Worm (Caenorhabditis elegans): ENCODE results near the gene Y75B8A.10.

The Y75B8A.10 gene

ce11 chrIII:12182919-12183318 is at the start of gene Y75B8A.10:
Y75B8A.10 (minus strand) TSS chrIII:12183019.
- no peak for TF ChIP-seq unc-62 (GFP tag; optimal IDR thresholded peaks at IDR 0.05)

- TF ChIP-seq unc-62 (GFP tag; optimal IDR thresholded peaks at IDR 0.05): no peak
Measured at ce11 chrIII:12231539-12231938, 48.7 kb upstream of the Y75B8A.10 start.

- TF ChIP-seq unc-62 (GFP tag; optimal IDR thresholded peaks at IDR 0.05): no peak
Measured at ce11 chrIII:12230195-12230594, 47.4 kb upstream of the Y75B8A.10 start.

ce11 chrIII:12227935-12228334 is 45.1 kb upstream of the Y75B8A.10 start:
- TF ChIP-seq unc-62 (GFP tag; optimal IDR thresholded peaks at IDR 0.05): no peak

ce11 chrIII:12226089-12226682 is 43.4 kb upstream of the Y75B8A.10 start, which contains the start of the genes Y75B8A.18 and Y75B8A.19:
Y75B8A.18 (minus strand) TSS chrIII:12226230.
Y75B8A.19 (plus strand) TSS chrIII:12226632.
- TF ChIP-seq unc-62 (GFP tag; optimal IDR thresholded peaks at IDR 0.05): no peak

- no peak for TF ChIP-seq unc-62 (GFP tag; optimal IDR thresholded peaks at IDR 0.05)
Measured at ce11 chrIII:12225234-12225633, 42.4 kb upstream of the Y75B8A.10 start, which contains the start of gene gmn-1. gmn-1 (minus strand) TSS chrIII:12225331.

ce11 chrIII:12223208-12223607 is 40.4 kb upstream of the Y75B8A.10 start:
- no peak for TF ChIP-seq unc-62 (GFP tag; optimal IDR thresholded peaks at IDR 0.05)

- TF ChIP-seq unc-62 (GFP tag; optimal IDR thresholded peaks at IDR 0.05): no peak
Measured at ce11 chrIII:12221452-12221851, 38.6 kb upstream of the Y75B8A.10 start.

- no peak for TF ChIP-seq unc-62 (GFP tag; optimal IDR thresholded peaks at IDR 0.05)
Measured at ce11 chrIII:12220820-12221219, 38.0 kb upstream of the Y75B8A.10 start.

ce11 chrIII:12218633-12219097 is 35.8 kb upstream of the Y75B8A.10 start, which contains the start of the genes gex-4 and gphr-1:
gex-4 (minus strand) TSS chrIII:12218634.
gphr-1 (plus strand) TSS chrIII:12219047.
- TF ChIP-seq unc-62 (GFP tag; optimal IDR thresholded peaks at IDR 0.05): no peak

- no peak for TF ChIP-seq unc-62 (GFP tag; optimal IDR thresholded peaks at IDR 0.05)
Measured at ce11 chrIII:12218078-12218477, 35.3 kb upstream of the Y75B8A.10 start.

- no peak for TF ChIP-seq unc-62 (GFP tag; optimal IDR thresholded peaks at IDR 0.05)
Measured at ce11 chrIII:12215596-12215995, 32.8 kb upstream of the Y75B8A.10 start, which contains the start of gene Y75B8A.13. Y75B8A.13 (minus strand) TSS chrIII:12215696.

ce11 chrIII:12207574-12207973 is 24.8 kb upstream of the Y75B8A.10 start:
- no peak for TF ChIP-seq unc-62 (GFP tag; optimal IDR thresholded peaks at IDR 0.05)

- no peak for TF ChIP-seq unc-62 (GFP tag; optimal IDR thresholded peaks at IDR 0.05)
Measured at ce11 chrIII:12205271-12205670, 22.5 kb upstream of the Y75B8A.10 start.

ce11 chrIII:12202437-12202836 is 19.6 kb upstream of the Y75B8A.10 start, which contains the start of gene osm-12:
osm-12 (minus strand) TSS chrIII:12202537.
- no peak for TF ChIP-seq unc-62 (GFP tag; optimal IDR thresholded peaks at IDR 0.05)

ce11 chrIII:12198135-12198534 is 15.3 kb upstream of the Y75B8A.10 start:
- no peak for TF ChIP-seq unc-62 (GFP tag; optimal IDR thresholded peaks at IDR 0.05)

ce11 chrIII:12195991-12196390 is 13.2 kb upstream of the Y75B8A.10 start:
- no peak for TF ChIP-seq unc-62 (GFP tag; optimal IDR thresholded peaks at IDR 0.05)
